Fruit fly (Drosophila melanogaster) whole organism, embryonic: Measurements from ENCODE around the gene SelT.

ENCODE experiments used
- Antp ChIP-seq: fragments of 200-800 bp; sonication (Bioruptor generic); optimal IDR thresholded peaks from 3 replicates; lab custom pipeline; 2016; ENCODE audit warnings: missing biosample characterization, missing genetic modification characterization
- Atf3 ChIP-seq: fragments of 200-800 bp; sonication (Bioruptor generic); optimal IDR thresholded peaks from 3 replicates; lab custom pipeline; 2016; ENCODE audit warnings: missing biosample characterization, missing genetic modification characterization
- B-H2 ChIP-seq: fragments of 200-800 bp; sonication (Bioruptor generic); optimal IDR thresholded peaks from 2 replicates; lab custom pipeline; 2018; ENCODE audit warnings: missing biosample characterization, mild to moderate bottlenecking, missing genetic modification characterization
- CG12236 ChIP-seq: fragments of 200-800 bp; sonication (Bioruptor generic); optimal IDR thresholded peaks from 2 replicates; lab custom pipeline; 2016; ENCODE audit warnings: missing biosample characterization, missing genetic modification characterization
- CG14710 ChIP-seq: fragments of 200-800 bp; sonication (Bioruptor generic); optimal IDR thresholded peaks from 3 replicates; lab custom pipeline; 2019; ENCODE audit warnings: missing biosample characterization, mild to moderate bottlenecking, missing genetic modification characterization, moderate library complexity
- CG17186 ChIP-seq: fragments of 200-800 bp; sonication (Bioruptor generic); optimal IDR thresholded peaks from 3 replicates; lab custom pipeline; 2017; ENCODE audit warnings: missing biosample characterization, missing genetic modification reagents, missing genetic modification characterization
- CG17359 ChIP-seq: fragments of 200-800 bp; sonication (Bioruptor generic); optimal IDR thresholded peaks from 3 replicates; lab custom pipeline; 2018; ENCODE audit warnings: missing biosample characterization, mild to moderate bottlenecking, missing genetic modification characterization, moderate library complexity
- CG17385 ChIP-seq: fragments of 200-800 bp; sonication (Bioruptor generic); optimal IDR thresholded peaks from 3 replicates; lab custom pipeline; 2018; ENCODE audit warnings: missing biosample characterization, mild to moderate bottlenecking, missing genetic modification characterization
- CG1832 ChIP-seq: fragments of 200-800 bp; sonication (Bioruptor generic); optimal IDR thresholded peaks from 2 replicates; lab custom pipeline; 2017; ENCODE audit warnings: missing biosample characterization, mild to moderate bottlenecking, missing genetic modification characterization, inconsistent platforms
- CG18476 ChIP-seq: fragments of 200-800 bp; sonication (Bioruptor generic); optimal IDR thresholded peaks from 2 replicates; lab custom pipeline; 2016; ENCODE audit warnings: missing biosample characterization, mild to moderate bottlenecking, missing genetic modification characterization
- CG2199 ChIP-seq: fragments of 200-800 bp; sonication (Bioruptor generic); IDR thresholded peaks from 3 replicates; pipeline ENCODE4 v1.3.6; 2022; ENCODE audit warnings: missing biosample characterization, missing genetic modification characterization
- CG2678 ChIP-seq: fragments of 200-800 bp; sonication (Bioruptor generic); optimal IDR thresholded peaks from 3 replicates; lab custom pipeline; 2019; ENCODE audit warnings: missing biosample characterization, mild to moderate bottlenecking, missing genetic modification characterization, moderate library complexity
- CG3065 ChIP-seq: fragments of 200-800 bp; sonication (Bioruptor generic); optimal IDR thresholded peaks from 2 replicates; lab custom pipeline; 2016; ENCODE audit warnings: missing biosample characterization, missing genetic modification characterization
- CG34224 ChIP-seq: fragments of 200-800 bp; sonication (Bioruptor generic); IDR thresholded peaks from 3 replicates; pipeline ENCODE4 v1.3.6; 2022; ENCODE audit warnings: missing biosample characterization, missing genetic modification characterization; ENCODE audit not compliant: partially characterized antibody
- CG4360 ChIP-seq: fragments of 200-800 bp; sonication (Bioruptor generic); IDR thresholded peaks from 2 replicates; pipeline ENCODE4 v1.3.6; 2022; ENCODE audit warnings: missing biosample characterization, missing genetic modification characterization
- CG4854 ChIP-seq: fragments of 200-800 bp; sonication (Bioruptor generic); optimal IDR thresholded peaks from 2 replicates; lab custom pipeline; 2016; ENCODE audit warnings: missing biosample characterization, missing genetic modification characterization, inconsistent platforms
- CG6791 ChIP-seq: fragments of 200-800 bp; sonication (Bioruptor generic); IDR thresholded peaks from 3 replicates; pipeline ENCODE4 v1.3.6; 2022; ENCODE audit warnings: missing biosample characterization, missing genetic modification characterization; ENCODE audit not compliant: partially characterized antibody
- CG8281 ChIP-seq: fragments of 200-800 bp; sonication (Bioruptor generic); optimal IDR thresholded peaks from 2 replicates; lab custom pipeline; 2018; ENCODE audit warnings: missing biosample characterization, mild to moderate bottlenecking, missing genetic modification characterization, moderate library complexity
- CoRest ChIP-seq: fragments of 200-800 bp; sonication (Bioruptor generic); optimal IDR thresholded peaks from 3 replicates; lab custom pipeline; 2018; ENCODE audit warnings: missing biosample characterization, mild to moderate bottlenecking, missing genetic modification characterization, moderate library complexity
- Hey ChIP-seq: fragments of 200-800 bp; sonication (Bioruptor generic); optimal IDR thresholded peaks from 3 replicates; lab custom pipeline; 2018; ENCODE audit warnings: missing biosample characterization, mild to moderate bottlenecking, missing genetic modification characterization
- Hmx ChIP-seq: fragments of 200-800 bp; sonication (Bioruptor generic); optimal IDR thresholded peaks from 2 replicates; lab custom pipeline; 2016; ENCODE audit warnings: missing biosample characterization, missing genetic modification characterization
- Lim3 ChIP-seq: fragments of 200-800 bp; sonication (Bioruptor generic); IDR thresholded peaks from 2 replicates; pipeline ENCODE4 v1.3.6; 2022; ENCODE audit warnings: missing biosample characterization, missing genetic modification characterization
- Lpt ChIP-seq: fragments of >200 bp; optimal IDR thresholded peaks from 2 replicates; lab custom pipeline; 2018; ENCODE audit warnings: missing biosample characterization, missing genetic modification characterization
- TFAM ChIP-seq: fragments of 200-800 bp; sonication (Bioruptor generic); optimal IDR thresholded peaks from 2 replicates; lab custom pipeline; 2017; ENCODE audit warnings: missing biosample characterization, missing genetic modification characterization, inconsistent platforms
- al ChIP-seq: fragments of 200-800 bp; sonication (Bioruptor generic); IDR thresholded peaks from 2 replicates; pipeline ENCODE4 v1.3.6; 2022; ENCODE audit warnings: missing biosample characterization, missing genetic modification characterization
- bcd ChIP-seq: fragments of 200-800 bp; sonication (Bioruptor generic); optimal IDR thresholded peaks from 2 replicates; lab custom pipeline; 2017; ENCODE audit warnings: missing biosample characterization, mild to moderate bottlenecking, missing genetic modification characterization
- chn ChIP-seq: fragments of 200-800 bp; sonication (Bioruptor generic); optimal IDR thresholded peaks from 2 replicates; lab custom pipeline; 2016; ENCODE audit warnings: missing biosample characterization, missing genetic modification characterization
- dan ChIP-seq: fragments of 200-800 bp; sonication (Bioruptor generic); IDR thresholded peaks from 2 replicates; pipeline ENCODE4 v1.3.6; 2022; ENCODE audit warnings: missing biosample characterization, missing genetic modification characterization
- dm ChIP-seq: fragments of 200-800 bp; sonication (Bioruptor generic); optimal IDR thresholded peaks from 3 replicates; lab custom pipeline; 2016; ENCODE audit warnings: missing biosample characterization, missing genetic modification characterization
- dpn ChIP-seq, 2 experiments: fragments of 200-800 bp; sonication (Bioruptor generic); optimal IDR thresholded peaks; 3 replicates each; lab custom pipeline; 2016; ENCODE audit warnings: missing biosample characterization in 2 of 2, missing genetic modification characterization in 2 of 2
- gcm2 ChIP-seq: fragments of 200-800 bp; sonication (Bioruptor generic); optimal IDR thresholded peaks from 2 replicates; lab custom pipeline; 2016; ENCODE audit warnings: missing biosample characterization, missing genetic modification characterization
- gsb ChIP-seq: fragments of 200-800 bp; sonication (Bioruptor generic); IDR thresholded peaks from 2 replicates; pipeline ENCODE4 v1.3.6; 2022; ENCODE audit warnings: missing biosample characterization, missing genetic modification characterization
- gt ChIP-seq: fragments of 200-800 bp; sonication (Bioruptor generic); IDR thresholded peaks from 2 replicates; pipeline ENCODE4 v1.3.6; 2022; ENCODE audit warnings: missing biosample characterization, missing genetic modification characterization
- h ChIP-seq: fragments of >200 bp; optimal IDR thresholded peaks from 2 replicates; lab custom pipeline; 2017
- ind ChIP-seq: fragments of 200-800 bp; sonication (Bioruptor generic); optimal IDR thresholded peaks from 3 replicates; lab custom pipeline; 2016; ENCODE audit warnings: missing biosample characterization, missing genetic modification characterization
- jigr1 ChIP-seq: fragments of 200-800 bp; sonication (Bioruptor generic); IDR thresholded peaks from 3 replicates; pipeline ENCODE4 v1.3.6; 2022; ENCODE audit warnings: missing biosample characterization, missing genetic modification characterization
- kay ChIP-seq: fragments of 200-800 bp; sonication (Bioruptor generic); optimal IDR thresholded peaks from 2 replicates; lab custom pipeline; 2016; ENCODE audit warnings: missing biosample characterization, missing genetic modification characterization
- lbe ChIP-seq: fragments of 200-800 bp; sonication (Bioruptor generic); optimal IDR thresholded peaks from 2 replicates; lab custom pipeline; 2016; ENCODE audit warnings: missing biosample characterization, mild to moderate bottlenecking, missing genetic modification characterization
- nom ChIP-seq: fragments of 200-800 bp; sonication (Bioruptor generic); optimal IDR thresholded peaks from 2 replicates; lab custom pipeline; 2017; ENCODE audit warnings: missing biosample characterization, missing genetic modification characterization, mild to moderate bottlenecking, moderate library complexity, missing genetic modification reagents
- prd ChIP-seq, 3 experiments: fragments of >200 bp in 2 of 3; fragments of 200-800 bp in 1 of 3; sonication (Bioruptor generic) in 1 of 3; optimal IDR thresholded peaks in 2 of 3; IDR thresholded peaks in 1 of 3; 2 replicates in 2 of 3; 3 replicates in 1 of 3; pipeline versions ENCODE4 v1.3.6 to Lab custom; 2017 to 2022; ENCODE audit warnings: missing biosample characterization in 1 of 3, missing genetic modification characterization in 1 of 3
- pzg ChIP-seq: fragments of 200-800 bp; sonication (Bioruptor generic); optimal IDR thresholded peaks from 3 replicates; lab custom pipeline; 2018; ENCODE audit warnings: missing biosample characterization, mild to moderate bottlenecking, missing genetic modification characterization, moderate library complexity
- repo ChIP-seq: fragments of 200-800 bp; sonication (Bioruptor generic); optimal IDR thresholded peaks from 2 replicates; lab custom pipeline; 2016; ENCODE audit warnings: missing biosample characterization, missing genetic modification characterization
- salm ChIP-seq: fragments of 200-800 bp; sonication (Bioruptor generic); optimal IDR thresholded peaks from 2 replicates; lab custom pipeline; 2018; ENCODE audit warnings: missing biosample characterization, mild to moderate bottlenecking, missing genetic modification characterization
- sens-2 ChIP-seq: fragments of 200-800 bp; sonication (Bioruptor generic); IDR thresholded peaks from 2 replicates; pipeline ENCODE4 v1.3.6; 2022; ENCODE audit warnings: missing biosample characterization, missing genetic modification characterization
- sisA ChIP-seq: fragments of 200-800 bp; sonication (Bioruptor generic); IDR thresholded peaks from 2 replicates; pipeline ENCODE4 v1.3.6; 2022; ENCODE audit warnings: missing biosample characterization, missing genetic modification characterization
- slp2 ChIP-seq: fragments of 200-800 bp; sonication (Bioruptor generic); optimal IDR thresholded peaks from 2 replicates; lab custom pipeline; 2016; ENCODE audit warnings: missing biosample characterization, missing genetic modification characterization
- tin ChIP-seq: fragments of 200-800 bp; sonication (Bioruptor generic); optimal IDR thresholded peaks from 3 replicates; lab custom pipeline; 2016; ENCODE audit warnings: missing biosample characterization, missing genetic modification characterization
- tll ChIP-seq, 2 experiments: fragments of 200-800 bp in 1 of 2; fragments of >200 bp in 1 of 2; sonication (Bioruptor generic) in 1 of 2; optimal IDR thresholded peaks; 2 replicates each; lab custom pipeline; 2017 to 2019; ENCODE audit warnings: missing biosample characterization in 2 of 2, missing genetic modification characterization in 2 of 2, mild to moderate bottlenecking in 1 of 2, moderate library complexity in 1 of 2
- tna ChIP-seq: fragments of 200-800 bp; sonication (Bioruptor generic); IDR thresholded peaks from 2 replicates; pipeline ENCODE4 v1.3.6; 2022; ENCODE audit warnings: missing biosample characterization, missing genetic modification characterization; ENCODE audit not compliant: partially characterized antibody
- toy ChIP-seq: fragments of 200-800 bp; sonication (Bioruptor generic); IDR thresholded peaks from 2 replicates; pipeline ENCODE4 v1.3.6; 2022; ENCODE audit warnings: missing biosample characterization, missing genetic modification characterization
- zfh2 ChIP-seq: fragments of 200-800 bp; sonication (Bioruptor generic); optimal IDR thresholded peaks from 2 replicates; lab custom pipeline; 2016; ENCODE audit warnings: missing biosample characterization, missing genetic modification characterization

Gene SelT

dm6 chr2L:5043495-5044146 lies 32.9 kb downstream of the SelT start (continued):
- TF ChIP-seq CG17385 (GFP tag; lab: Kevin White, UChicago): peak; percentile 21
- no peak for TF ChIP-seq tll (GFP tag; optimal IDR thresholded peaks at IDR 0.05; lab: Kevin White, UChicago)
- TF ChIP-seq kay (GFP tag; lab: Kevin White, UChicago): no peak
- peak; percentile 50 for TF ChIP-seq gsb (GFP tag; lab: Robert Waterston, UW)
- no peak for TF ChIP-seq jigr1 (GFP tag; lab: Robert Waterston, UW)
- no peak for TF ChIP-seq Atf3
- no peak for TF ChIP-seq h (lab: Kevin White, UChicago)
- TF ChIP-seq gcm2: no peak
- peak; percentile 37 for TF ChIP-seq zfh2 (GFP tag; lab: Kevin White, UChicago)
- TF ChIP-seq CG12236: no peak
- TF ChIP-seq CG17359 (tag; lab: Kevin White, UChicago): peak; percentile 46
- peak; percentile 52 for TF ChIP-seq CoRest (tag; lab: Kevin White, UChicago)
- TF ChIP-seq Antp (GFP tag; lab: Kevin White, UChicago): peak; percentile 32
- TF ChIP-seq nom (GFP tag; lab: Kevin White, UChicago): no peak
- peak; percentile 55 for TF ChIP-seq CG2678
- TF ChIP-seq dm (GFP tag; lab: Kevin White, UChicago): no peak
- TF ChIP-seq salm (tag; lab: Kevin White, UChicago): no peak
- TF ChIP-seq Hmx (GFP tag; lab: Kevin White, UChicago): no peak
- TF ChIP-seq pzg (GFP tag; lab: Kevin White, UChicago): no peak
- no peak for TF ChIP-seq dan (GFP tag; lab: Robert Waterston, UW)
- TF ChIP-seq CG17186 (GFP tag; lab: Kevin White, UChicago): no peak
- TF ChIP-seq B-H2 (GFP tag; lab: Kevin White, UChicago): no peak
- peak; percentile 43 for TF ChIP-seq lbe (GFP tag; lab: Kevin White, UChicago)
- no peak for TF ChIP-seq slp2 (GFP tag; lab: Kevin White, UChicago)
- no peak for TF ChIP-seq CG18476 (GFP tag; lab: Kevin White, UChicago)
- no peak for TF ChIP-seq Lpt
- no peak for TF ChIP-seq Lim3 (GFP tag; lab: Robert Waterston, UW)
- no peak for TF ChIP-seq tna
- TF ChIP-seq Hey: no peak
- no peak for TF ChIP-seq CG14710 (tag; lab: Kevin White, UChicago)
- peak; percentile 42; the same call in 1 of the 2 replicates for TF ChIP-seq al (GFP tag; lab: Robert Waterston, UW)
- TF ChIP-seq toy (GFP tag; lab: Robert Waterston, UW): no peak
- TF ChIP-seq CG1832 (GFP tag; lab: Kevin White, UChicago): peak; percentile 76
- no peak for TF ChIP-seq TFAM
- TF ChIP-seq dpn (GFP tag; optimal IDR thresholded peaks at IDR 0.05; lab: Kevin White, UChicago): peak in 1 of 2 experiments; percentile 62
- TF ChIP-seq ind (GFP tag; lab: Kevin White, UChicago): peak; percentile 63
- TF ChIP-seq repo (GFP tag; lab: Kevin White, UChicago): no peak
- TF ChIP-seq prd (optimal IDR thresholded peaks at IDR 0.05; lab: Kevin White, UChicago): no peak
- TF ChIP-seq prd (GFP tag; IDR thresholded peaks at IDR 0.05; lab: Robert Waterston, UW): no peak
- TF ChIP-seq CG4854 (GFP tag; lab: Kevin White, UChicago): no peak
- TF ChIP-seq bcd (GFP tag; lab: Kevin White, UChicago): peak; percentile 44
- no peak for TF ChIP-seq CG8281 (tag; lab: Kevin White, UChicago)
- peak; percentile 26 for TF ChIP-seq chn (GFP tag; lab: Kevin White, UChicago)
- no peak for TF ChIP-seq sens-2
- TF ChIP-seq CG2199: no peak
- TF ChIP-seq CG34224: no peak
- peak; percentile 69 for TF ChIP-seq sisA (GFP tag; lab: Robert Waterston, UW)
- TF ChIP-seq CG4360: no peak
- peak; percentile 28 for TF ChIP-seq tin
- TF ChIP-seq CG6791 (GFP tag; lab: Robert Waterston, UW): no peak
- TF ChIP-seq CG3065: no peak
- TF ChIP-seq gt (GFP tag; lab: Robert Waterston, UW): no peak
